Fruit fly (Drosophila melanogaster) whole organism, adult: ENCODE measurements around the gene CG33795.

ENCODE experiments used
- CG33017 ChIP-seq: fragments of 200-800 bp; sonication (Bioruptor generic); optimal IDR thresholded peaks from 2 replicates; lab custom pipeline; 2018; ENCODE audit warnings: missing biosample characterization, mild to moderate bottlenecking, missing genetic modification characterization, moderate library complexity
- Clk ChIP-seq: fragments of 200-800 bp; sonication (Bioruptor generic); optimal IDR thresholded peaks from 2 replicates; lab custom pipeline; 2017; ENCODE audit warnings: missing biosample characterization, missing genetic modification characterization
- cic ChIP-seq: fragments of 200-800 bp; sonication (Bioruptor generic); optimal IDR thresholded peaks from 2 replicates; lab custom pipeline; 2017; ENCODE audit warnings: missing biosample characterization, mild to moderate bottlenecking, missing genetic modification characterization, moderate library complexity

DNA sequence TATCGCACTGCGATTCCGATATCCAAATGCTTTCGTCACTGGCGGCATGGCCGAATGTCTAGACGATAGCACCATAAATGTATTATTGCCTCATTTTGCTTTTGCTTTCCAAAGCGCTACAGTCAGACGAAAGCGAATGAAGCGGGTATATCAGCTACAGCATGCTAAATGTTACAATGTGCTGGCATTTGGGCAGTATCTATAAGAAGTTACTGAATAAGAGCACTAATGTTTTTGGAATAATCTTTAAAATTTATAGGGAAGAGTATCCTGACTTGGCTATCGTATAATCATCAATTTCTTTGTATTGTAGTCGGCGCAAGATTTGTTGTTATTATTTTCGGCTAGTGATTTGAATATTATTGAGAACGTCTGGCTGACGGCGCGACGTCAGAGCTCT, 32.1 kb upstream of the CG33795 start:
- TF ChIP-seq CG33017 (tag; lab: Kevin White, UChicago) (no peak), cic (GFP tag; lab: Kevin White, UChicago) (no peak), Clk (GFP tag; lab: Kevin White, UChicago) (no peak)
